In genomic region chr3R:26566816-26567215, dm6 we compare ENCODE assay signal across 1 fruit fly cellular context.
TF ChIP-seq lines count a peak whose summit lies in the region.

No protein-coding gene starts in this region.

TF ChIP-seq in whole organism, embryonic, 481 proteins besides CTCF, POLR2A, EP300 and RAD21 (continued from another document and continues in another):
- TF ChIP-seq sqz (GFP tag; optimal IDR thresholded peaks at IDR 0.05; lab: Kevin White, UChicago) (no peak), CG10267 (tag; optimal IDR thresholded peaks at IDR 0.05; lab: Kevin White, UChicago) (peak; percentile 16), Rx (GFP tag; IDR thresholded peaks at IDR 0.05; lab: Robert Waterston, UW) (peak; percentile 35; the same call in 1 of the 2 replicates), CG2129 (GFP tag; IDR thresholded peaks at IDR 0.05; lab: Robert Waterston, UW; ENCODE audit: partially characterized antibody) (no peak), ci (GFP tag; IDR thresholded peaks at IDR 0.05; lab: Robert Waterston, UW) (peak; percentile 77), bsh (GFP tag; optimal IDR thresholded peaks at IDR 0.05; lab: Kevin White, UChicago) (no peak), CG11560 (tag; IDR thresholded peaks at IDR 0.05; lab: Robert Waterston, UW) (peak; percentile 28; the same call in 1 of the 3 replicates), CG12744 (GFP tag; optimal IDR thresholded peaks at IDR 0.05; lab: Kevin White, UChicago) (peak; percentile 33), fu2 (GFP tag; optimal IDR thresholded peaks at IDR 0.05; lab: Kevin White, UChicago) (no peak), Tbp (GFP tag; optimal IDR thresholded peaks at IDR 0.05; lab: Kevin White, UChicago) (no peak), CG18262 (tag; optimal IDR thresholded peaks at IDR 0.05; lab: Kevin White, UChicago) (no peak), CG6689 (GFP tag; IDR thresholded peaks at IDR 0.05; lab: Robert Waterston, UW) (no peak), CG17612 (GFP tag; IDR thresholded peaks at IDR 0.05; lab: Robert Waterston, UW) (no peak), CG6175 (GFP tag; IDR thresholded peaks at IDR 0.05; lab: Robert Waterston, UW) (0 out of 3 replicates have a peak, but pooled peaks have one; percentile 39), MBD-R2 (GFP tag; IDR thresholded peaks at IDR 0.05; lab: Robert Waterston, UW) (peak; percentile 40), CG15073 (GFP tag; optimal IDR thresholded peaks at IDR 0.05; lab: Kevin White, UChicago) (no peak), Ada2b (GFP tag; IDR thresholded peaks at IDR 0.05; lab: Robert Waterston, UW) (no peak; the same call in 1 of the 2 replicates), tap (tag; optimal IDR thresholded peaks at IDR 0.05; lab: Kevin White, UChicago) (no peak), Scr (GFP tag; IDR thresholded peaks at IDR 0.05; lab: Robert Waterston, UW; ENCODE audit: partially characterized antibody) (peak; percentile 49; the same call in 1 of the 2 replicates), her (GFP tag; optimal IDR thresholded peaks at IDR 0.05; lab: Kevin White, UChicago) (peak; percentile 46), CG15514 (GFP tag; optimal IDR thresholded peaks at IDR 0.05; lab: Kevin White, UChicago) (peak; percentile 59), jumu (GFP tag; optimal IDR thresholded peaks at IDR 0.05; lab: Kevin White, UChicago) (peak; percentile 19), CG8388 (GFP tag; optimal IDR thresholded peaks at IDR 0.05; lab: Kevin White, UChicago) (peak; percentile 47), yki (optimal IDR thresholded peaks at IDR 0.05; lab: Kevin White, UChicago) (no peak), CG11085 (GFP tag; IDR thresholded peaks at IDR 0.05; lab: Robert Waterston, UW) (no peak), schlank (tag; optimal IDR thresholded peaks at IDR 0.05; lab: Kevin White, UChicago) (no peak), tx (GFP tag; optimal IDR thresholded peaks at IDR 0.05; lab: Kevin White, UChicago) (peak; percentile 10), Usf (GFP tag; optimal IDR thresholded peaks at IDR 0.05; lab: Kevin White, UChicago) (no peak), lola (GFP tag; optimal IDR thresholded peaks at IDR 0.05; lab: Kevin White, UChicago) (no peak), dmrt99B (tag; optimal IDR thresholded peaks at IDR 0.05; lab: Kevin White, UChicago) (peak; percentile 17), NK7.1 (GFP tag; optimal IDR thresholded peaks at IDR 0.05; lab: Kevin White, UChicago) (no peak), Sox102F (GFP tag; optimal IDR thresholded peaks at IDR 0.05; lab: Kevin White, UChicago) (no peak), CG12155 (GFP tag; optimal IDR thresholded peaks at IDR 0.05; lab: Kevin White, UChicago) (no peak), luna (GFP tag; optimal IDR thresholded peaks at IDR 0.05; lab: Kevin White, UChicago) (no peak), CG12299 (tag; optimal IDR thresholded peaks at IDR 0.05; lab: Kevin White, UChicago) (no peak), HLH54F (GFP tag; optimal IDR thresholded peaks at IDR 0.05; lab: Kevin White, UChicago) (peak; percentile 30), CG7963 (GFP tag; IDR thresholded peaks at IDR 0.05; lab: Robert Waterston, UW; ENCODE audit: partially characterized antibody) (no peak), Rfx (GFP tag; IDR thresholded peaks at IDR 0.05; lab: Robert Waterston, UW) (peak; percentile 64), CG9932 (GFP tag; IDR thresholded peaks at IDR 0.05; lab: Robert Waterston, UW) (peak; percentile 62), disco-r (GFP tag; optimal IDR thresholded peaks at IDR 0.05; lab: Kevin White, UChicago) (no peak), lilli (GFP tag; optimal IDR thresholded peaks at IDR 0.05; lab: Kevin White, UChicago) (peak; percentile 21), pum (GFP tag; optimal IDR thresholded peaks at IDR 0.05; lab: Kevin White, UChicago) (peak; percentile 5), Sin3A (optimal IDR thresholded peaks at IDR 0.05; lab: Kevin White, UChicago) (no peak), CkIIα-i1 (GFP tag; IDR thresholded peaks at IDR 0.05; lab: Robert Waterston, UW) (no peak), hkb (optimal IDR thresholded peaks at IDR 0.05; lab: Kevin White, UChicago) (peak; percentile 86), hkb (GFP tag; IDR thresholded peaks at IDR 0.05; lab: Robert Waterston, UW) (peak; percentile 33; the same call in 1 of the 2 replicates), Dip3 (GFP tag; optimal IDR thresholded peaks at IDR 0.05; lab: Kevin White, UChicago) (peak; percentile 55), scrt (GFP tag; optimal IDR thresholded peaks at IDR 0.05; lab: Kevin White, UChicago) (peak; percentile 98), Dad (GFP tag; optimal IDR thresholded peaks at IDR 0.05; lab: Kevin White, UChicago) (peak; percentile 24), CG1529 (GFP tag; optimal IDR thresholded peaks at IDR 0.05; lab: Kevin White, UChicago) (no peak), CG11456 (GFP tag; IDR thresholded peaks at IDR 0.05; lab: Robert Waterston, UW) (peak; percentile 63; the same call in 2 of the 3 replicates), wdn (GFP tag; IDR thresholded peaks at IDR 0.05; lab: Robert Waterston, UW) (no peak), CG7987 (GFP tag; optimal IDR thresholded peaks at IDR 0.05; lab: Kevin White, UChicago) (peak; percentile 9), Hmx (GFP tag; optimal IDR thresholded peaks at IDR 0.05; lab: Kevin White, UChicago) (no peak), Mrtf (GFP tag; IDR thresholded peaks at IDR 0.05; lab: Robert Waterston, UW) (peak; percentile 37; the same call in 1 of the 3 replicates), ara (GFP tag; IDR thresholded peaks at IDR 0.05; lab: Robert Waterston, UW) (no peak), crc (GFP tag; optimal IDR thresholded peaks at IDR 0.05; lab: Kevin White, UChicago) (no peak), CG13894 (tag; optimal IDR thresholded peaks at IDR 0.05; lab: Kevin White, UChicago) (peak; percentile 39), HLH3B (GFP tag; IDR thresholded peaks at IDR 0.05; lab: Robert Waterston, UW) (no peak), CG34376 (GFP tag; optimal IDR thresholded peaks at IDR 0.05; lab: Kevin White, UChicago) (no peak), CG16815 (GFP tag; optimal IDR thresholded peaks at IDR 0.05; lab: Kevin White, UChicago) (no peak), Side (GFP tag; optimal IDR thresholded peaks at IDR 0.05; lab: Kevin White, UChicago) (peak; percentile 26), CG6854 (GFP tag; optimal IDR thresholded peaks at IDR 0.05; lab: Kevin White, UChicago) (no peak), zen2 (GFP tag; IDR thresholded peaks at IDR 0.05; lab: Robert Waterston, UW; ENCODE audit: partially characterized antibody) (no peak), CG9215 (GFP tag; IDR thresholded peaks at IDR 0.05; lab: Robert Waterston, UW) (peak; percentile 30; the same call in 1 of the 2 replicates), CG6254 (GFP tag; optimal IDR thresholded peaks at IDR 0.05; lab: Kevin White, UChicago) (peak; percentile 62), Chrac-16 (GFP tag; optimal IDR thresholded peaks at IDR 0.05; lab: Kevin White, UChicago) (no peak), CG3838 (GFP tag; optimal IDR thresholded peaks at IDR 0.05; lab: Kevin White, UChicago) (peak; percentile 59), D (optimal IDR thresholded peaks at IDR 0.05; lab: Kevin White, UChicago) (no peak), D (GFP tag; optimal IDR thresholded peaks at IDR 0.05; lab: Kevin White, UChicago) (no peak), gsb-n (tag; optimal IDR thresholded peaks at IDR 0.05; lab: Kevin White, UChicago) (no peak), Camta (GFP tag; optimal IDR thresholded peaks at IDR 0.05; lab: Kevin White, UChicago) (peak; percentile 16), trh (GFP tag; optimal IDR thresholded peaks at IDR 0.05; lab: Kevin White, UChicago) (no peak), CG31224 (GFP tag; IDR thresholded peaks at IDR 0.05; lab: Robert Waterston, UW) (no peak), CG9817 (tag; optimal IDR thresholded peaks at IDR 0.05; lab: Kevin White, UChicago) (peak; percentile 33), CrebB (tag; optimal IDR thresholded peaks at IDR 0.05; lab: Kevin White, UChicago) (peak; percentile 44), slp2 (GFP tag; optimal IDR thresholded peaks at IDR 0.05; lab: Kevin White, UChicago) (no peak), onecut (GFP tag; IDR thresholded peaks at IDR 0.05; lab: Robert Waterston, UW) (no peak), inv (GFP tag; IDR thresholded peaks at IDR 0.05; lab: Robert Waterston, UW; ENCODE audit: partially characterized antibody) (peak; percentile 51; the same call in 1 of the 2 replicates), H15 (GFP tag; IDR thresholded peaks at IDR 0.05; lab: Robert Waterston, UW) (0 out of 3 replicates have a peak, but pooled peaks have one; percentile 51), tup (GFP tag; optimal IDR thresholded peaks at IDR 0.05; lab: Kevin White, UChicago) (no peak), da (GFP tag; optimal IDR thresholded peaks at IDR 0.05; lab: Kevin White, UChicago) (no peak), Dp (GFP tag; optimal IDR thresholded peaks at IDR 0.05; lab: Kevin White, UChicago) (peak; percentile 13), gsb (GFP tag; IDR thresholded peaks at IDR 0.05; lab: Robert Waterston, UW) (0 out of 2 replicates have a peak, but pooled peaks have one; percentile 27), ind (GFP tag; optimal IDR thresholded peaks at IDR 0.05; lab: Kevin White, UChicago) (peak; percentile 18), HLH4C (GFP tag; IDR thresholded peaks at IDR 0.05; lab: Robert Waterston, UW; ENCODE audit: partially characterized antibody) (peak; percentile 53; the same call in 1 of the 3 replicates), Ptx1 (GFP tag; IDR thresholded peaks at IDR 0.05; lab: Robert Waterston, UW) (0 out of 2 replicates have a peak, but pooled peaks have one; percentile 18), Ravus (GFP tag; IDR thresholded peaks at IDR 0.05; lab: Robert Waterston, UW) (no peak), chm (GFP tag; IDR thresholded peaks at IDR 0.05; lab: Robert Waterston, UW) (no peak; the same call in 1 of the 2 replicates), dati (GFP tag; IDR thresholded peaks at IDR 0.05; lab: Robert Waterston, UW) (no peak), CG10565 (GFP tag; optimal IDR thresholded peaks at IDR 0.05; lab: Kevin White, UChicago) (no peak), Ets97D (GFP tag; optimal IDR thresholded peaks at IDR 0.05; lab: Kevin White, UChicago) (peak; percentile 52), Jarid2 (GFP tag; optimal IDR thresholded peaks at IDR 0.05; lab: Kevin White, UChicago) (peak; percentile 13), CG6683 (GFP tag; optimal IDR thresholded peaks at IDR 0.05; lab: Kevin White, UChicago) (no peak), dm (GFP tag; optimal IDR thresholded peaks at IDR 0.05; lab: Kevin White, UChicago) (no peak), Kr (GFP tag; optimal IDR thresholded peaks at IDR 0.05; lab: Kevin White, UChicago) (no peak), CG1024 (GFP tag; IDR thresholded peaks at IDR 0.05; lab: Robert Waterston, UW) (peak; percentile 33; the same call in 1 of the 2 replicates), Atf-2 (GFP tag; optimal IDR thresholded peaks at IDR 0.05; lab: Kevin White, UChicago) (no peak), CG14014 (GFP tag; IDR thresholded peaks at IDR 0.05; lab: Robert Waterston, UW) (no peak), pho (GFP tag; optimal IDR thresholded peaks at IDR 0.05; lab: Kevin White, UChicago) (peak; percentile 49), CG12391 (tag; optimal IDR thresholded peaks at IDR 0.05; lab: Kevin White, UChicago) (no peak), B-H2 (GFP tag; optimal IDR thresholded peaks at IDR 0.05; lab: Kevin White, UChicago) (peak; percentile 2), CG4328 (GFP tag; optimal IDR thresholded peaks at IDR 0.05; lab: Kevin White, UChicago) (no peak), CG14860 (GFP tag; IDR thresholded peaks at IDR 0.05; lab: Robert Waterston, UW; ENCODE audit: partially characterized antibody) (0 out of 3 replicates have a peak, but pooled peaks have one; percentile 18), kah (GFP tag; optimal IDR thresholded peaks at IDR 0.05; lab: Kevin White, UChicago) (peak; percentile 92), tio (GFP tag; optimal IDR thresholded peaks at IDR 0.05; lab: Kevin White, UChicago) (no peak), psq (GFP tag; optimal IDR thresholded peaks at IDR 0.05; lab: Kevin White, UChicago) (no peak), CG18476 (GFP tag; optimal IDR thresholded peaks at IDR 0.05; lab: Kevin White, UChicago) (no peak), CG2199 (GFP tag; IDR thresholded peaks at IDR 0.05; lab: Robert Waterston, UW) (peak; percentile 76; the same call in 1 of the 3 replicates), CG30431 (GFP tag; optimal IDR thresholded peaks at IDR 0.05; lab: Kevin White, UChicago) (no peak), zf30C (GFP tag; optimal IDR thresholded peaks at IDR 0.05; lab: Kevin White, UChicago) (no peak), CG11247 (GFP tag; IDR thresholded peaks at IDR 0.05; lab: Robert Waterston, UW) (0 out of 2 replicates have a peak, but pooled peaks have one; percentile 5), Deaf1 (tag; optimal IDR thresholded peaks at IDR 0.05; lab: Kevin White, UChicago) (no peak), H2.0 (GFP tag; IDR thresholded peaks at IDR 0.05; lab: Robert Waterston, UW) (no peak), usp (GFP tag; optimal IDR thresholded peaks at IDR 0.05; lab: Kevin White, UChicago) (no peak), CoRest (tag; optimal IDR thresholded peaks at IDR 0.05; lab: Kevin White, UChicago) (peak; percentile 24), fru (optimal IDR thresholded peaks at IDR 0.05; lab: Kevin White, UChicago) (no peak), hbn (GFP tag; IDR thresholded peaks at IDR 0.05; lab: Robert Waterston, UW; ENCODE audit: partially characterized antibody) (no peak), Opbp (GFP tag; IDR thresholded peaks at IDR 0.05; lab: Robert Waterston, UW; ENCODE audit: partially characterized antibody) (peak; percentile 71; the same call in 2 of the 3 replicates), CG4282 (GFP tag; optimal IDR thresholded peaks at IDR 0.05; lab: Kevin White, UChicago) (peak; percentile 38), CG31388 (GFP tag; optimal IDR thresholded peaks at IDR 0.05; lab: Kevin White, UChicago) (no peak), CG2120 (GFP tag; optimal IDR thresholded peaks at IDR 0.05; lab: Kevin White, UChicago) (peak; percentile 43), CG4854 (GFP tag; optimal IDR thresholded peaks at IDR 0.05; lab: Kevin White, UChicago) (no peak), dpn (GFP tag; optimal IDR thresholded peaks at IDR 0.05; lab: Kevin White, UChicago) (peak; percentile 19 to 28), NC2β (GFP tag; optimal IDR thresholded peaks at IDR 0.05; lab: Kevin White, UChicago) (peak; percentile 26), dimm (GFP tag; IDR thresholded peaks at IDR 0.05; lab: Robert Waterston, UW) (no peak), sens (GFP tag; lab: Kevin White, UChicago) (peak; percentile 6), Bgb (GFP tag; IDR thresholded peaks at IDR 0.05; lab: Robert Waterston, UW; ENCODE audit: partially characterized antibody) (peak; percentile 86), CG2889 (GFP tag; IDR thresholded peaks at IDR 0.05; lab: Robert Waterston, UW) (no peak), CG32532 (GFP tag; IDR thresholded peaks at IDR 0.05; lab: Robert Waterston, UW) (peak; percentile 67), mld (GFP tag; IDR thresholded peaks at IDR 0.05; lab: Robert Waterston, UW; ENCODE audit: partially characterized antibody) (no peak; the same call in 2 of the 3 replicates)
